Worm (Caenorhabditis elegans): ENCODE measurements around the gene F46H5.4.
A peak's percentile ranks its signal among the peaks of the same experiment; 100 is the strongest.

ce11 chrX:7232158-7232822 is 22.1 kb downstream of the F46H5.4 start:
- TF ChIP-seq ceh-31 (tag; optimal IDR thresholded peaks at IDR 0.05) (peak; percentile 50), unc-42 (tag; optimal IDR thresholded peaks at IDR 0.05) (peak; percentile 50), ama-1 (optimal IDR thresholded peaks at IDR 0.05) (no peak), madf-2 (tag; optimal IDR thresholded peaks at IDR 0.05) (no peak), unc-55 (GFP tag; optimal IDR thresholded peaks at IDR 0.05) (peak; percentile 4), K02D7.2 (tag; optimal IDR thresholded peaks at IDR 0.05) (no peak), ceh-6 (GFP tag; optimal IDR thresholded peaks at IDR 0.05) (no peak)

Data from whole organism, late embryonic.